Worm (Caenorhabditis elegans) whole organism, L4/young adult: ENCODE data around the gene C07D8.6.

Experiments
- W03F9.2 ChIP-seq: fragments of 150-350 bp; optimal IDR thresholded peaks from 2 replicates; lab custom pipeline; 2014; ENCODE audit warnings: missing biosample characterization, missing genetic modification characterization
- him-1 ChIP-seq: sonication (generic microtip); optimal IDR thresholded peaks from 2 replicates; lab custom pipeline; 2016; ENCODE audit warnings: missing genotype, missing genetic modification reagents, missing genetic modification characterization, missing compliant biosample characterization

ce11 chrX:7311870-7312269, 29.4 kb upstream of the C07D8.6 start:
- TF ChIP-seq him-1 (no peak), W03F9.2 (tag; lab: Kevin White, UChicago) (no peak)
